Fruit fly (Drosophila melanogaster): Measurements from ENCODE around the gene CG6073.

DNA sequence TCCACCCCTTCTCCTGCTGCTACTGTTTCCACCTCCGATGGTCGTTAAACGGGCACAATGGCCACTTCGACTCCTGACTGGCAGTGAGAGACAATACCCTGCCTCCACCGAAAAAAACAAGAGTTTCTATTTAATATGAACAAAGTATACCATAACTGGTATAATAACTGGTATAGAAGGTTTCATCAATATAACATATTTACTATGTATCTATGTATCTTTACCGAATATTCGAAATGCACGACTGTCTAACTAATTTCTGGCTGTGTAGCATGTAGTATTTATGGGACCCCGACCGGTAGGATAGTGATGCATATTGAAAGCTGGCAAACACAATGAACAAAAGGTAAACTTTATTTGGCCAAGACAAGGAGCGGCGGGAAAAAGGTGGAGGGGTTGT lies 6.6 kb downstream of the CG6073 start:
- TF ChIP-seq psq (optimal IDR thresholded peaks at IDR 0.05) = no peak
- TF ChIP-seq Myc (optimal IDR thresholded peaks at IDR 0.05) = no peak
- TF ChIP-seq ttk (optimal IDR thresholded peaks at IDR 0.05) = no peak
- no peak for TF ChIP-seq insv (optimal IDR thresholded peaks at IDR 0.05)
